Fruit fly (Drosophila melanogaster) whole organism, wandering third instar larva: Measurements from ENCODE around the gene CG14115.

ENCODE experiments used
- Vsx2 ChIP-seq: fragments of 200-300, 225-300 bp; sonication (Bioruptor generic); optimal IDR thresholded peaks from 2 replicates; lab custom pipeline; 2018; ENCODE audit warnings: missing biosample characterization, missing genetic modification characterization; ENCODE audit not compliant: partially characterized antibody
- brk ChIP-seq: fragments of 200-800 bp; sonication (Bioruptor generic); optimal IDR thresholded peaks from 2 replicates; lab custom pipeline; 2016; ENCODE audit warnings: missing biosample characterization, mild to moderate bottlenecking, missing genetic modification characterization
- foxo ChIP-seq, 2 experiments: fragments of 200-800 bp; sonication (Bioruptor generic); optimal IDR thresholded peaks; 2 replicates in 1 of 2; 3 replicates in 1 of 2; lab custom pipeline; 2016 to 2017; ENCODE audit warnings: missing biosample characterization in 2 of 2, missing genetic modification characterization in 2 of 2
- h ChIP-seq: fragments of 200-800 bp; sonication (Bioruptor generic); optimal IDR thresholded peaks from 3 replicates; lab custom pipeline; 2016; ENCODE audit warnings: missing biosample characterization, mild to moderate bottlenecking, missing genetic modification characterization
- psq ChIP-seq: fragments of 200-800 bp; sonication (Bioruptor generic); optimal IDR thresholded peaks from 3 replicates; lab custom pipeline; 2017; ENCODE audit warnings: missing biosample characterization, mild to moderate bottlenecking, missing genetic modification characterization, moderate library complexity

dm6 chr3L:13026872-13027271, 34.4 kb downstream of the CG14115 start:
- TF ChIP-seq foxo (GFP tag; optimal IDR thresholded peaks at IDR 0.05; lab: Kevin White, UChicago) (no peak), Vsx2 (GFP tag; lab: Kevin White, UChicago) (no peak), brk (GFP tag; lab: Kevin White, UChicago) (no peak), psq (GFP tag; lab: Kevin White, UChicago) (no peak), h (GFP tag; lab: Kevin White, UChicago) (no peak)
